Worm (Caenorhabditis elegans) whole organism, L2 larva: ENCODE measurements around the gene ins-8.

Experiments used
- C34F6.9 ChIP-seq: fragments of 150-350 bp; optimal IDR thresholded peaks from 2 replicates; lab custom pipeline; 2014; ENCODE audit warnings: missing biosample characterization, missing genetic modification characterization
- F13H6.1 ChIP-seq: sonication (generic microtip); optimal IDR thresholded peaks from 2 replicates; lab custom pipeline; 2016; ENCODE audit warnings: missing genetic modification characterization, missing compliant biosample characterization
- R02D3.7 ChIP-seq: fragments of 150-350 bp; optimal IDR thresholded peaks from 2 replicates; lab custom pipeline; 2014; ENCODE audit warnings: missing biosample characterization, missing genetic modification characterization
- Y55F3AM.14 ChIP-seq: fragments of 200-800 bp; sonication (Bioruptor generic); optimal IDR thresholded peaks from 2 replicates; lab custom pipeline; 2018; ENCODE audit warnings: mild to moderate bottlenecking, missing genetic modification characterization, missing compliant biosample characterization
- ZK546.5 ChIP-seq: sonication (generic microtip); optimal IDR thresholded peaks from 2 replicates; lab custom pipeline; 2017; ENCODE audit warnings: missing biosample characterization, missing genetic modification characterization
- aly-2 ChIP-seq: fragments of 150-350 bp; optimal IDR thresholded peaks from 2 replicates; lab custom pipeline; 2014; ENCODE audit warnings: missing biosample characterization, missing genetic modification characterization
- ama-1 ChIP-seq: fragments of 150-350 bp; optimal IDR thresholded peaks from 2 replicates; lab custom pipeline; 2018; ENCODE audit warnings: inconsistent platforms
- blmp-1 ChIP-seq: sonication (generic microtip); optimal IDR thresholded peaks from 2 replicates; lab custom pipeline; 2017; ENCODE audit warnings: missing genetic modification characterization, mild to moderate bottlenecking, missing compliant biosample characterization, antibody characterized with exemption, moderate library complexity; ENCODE audit not compliant: insufficient read depth
- ceh-16 ChIP-seq: fragments of 150-350 bp; optimal IDR thresholded peaks from 2 replicates; lab custom pipeline; 2014; ENCODE audit warnings: missing biosample characterization, missing genetic modification characterization
- ceh-82 ChIP-seq: fragments of 150-350 bp; optimal IDR thresholded peaks from 2 replicates; lab custom pipeline; 2014; ENCODE audit warnings: missing biosample characterization, missing genetic modification characterization
- crh-2 ChIP-seq: sonication (generic microtip); optimal IDR thresholded peaks from 2 replicates; lab custom pipeline; 2017; ENCODE audit warnings: missing biosample characterization, missing genetic modification characterization
- dmd-4 ChIP-seq: sonication (generic microtip); optimal IDR thresholded peaks from 2 replicates; lab custom pipeline; 2017; ENCODE audit warnings: missing biosample characterization, missing genetic modification characterization
- egl-27 ChIP-seq: sonication (generic microtip); optimal IDR thresholded peaks from 3 replicates; lab custom pipeline; 2017; ENCODE audit warnings: missing biosample characterization, missing genetic modification reagents, missing genetic modification characterization
- elt-3 ChIP-seq: sonication (generic microtip); optimal IDR thresholded peaks from 2 replicates; lab custom pipeline; 2017; ENCODE audit warnings: missing biosample characterization, missing genetic modification characterization
- fos-1 ChIP-seq: fragments of 150-350 bp; optimal IDR thresholded peaks from 2 replicates; lab custom pipeline; 2014; ENCODE audit warnings: missing biosample characterization, missing genetic modification characterization
- gmeb-1 ChIP-seq: fragments of 150-350 bp; optimal IDR thresholded peaks from 2 replicates; lab custom pipeline; 2014; ENCODE audit warnings: missing biosample characterization, missing genetic modification characterization
- lin-11 ChIP-seq: fragments of 150-350 bp; sonication (generic microtip); optimal IDR thresholded peaks from 2 replicates; lab custom pipeline; 2014; ENCODE audit warnings: missing biosample characterization, missing genetic modification characterization, inconsistent platforms, mixed read lengths
- lin-13 ChIP-seq: fragments of 150-350 bp; optimal IDR thresholded peaks from 2 replicates; lab custom pipeline; 2014; ENCODE audit warnings: missing biosample characterization, missing genetic modification reagents, missing genetic modification characterization
- lin-39 ChIP-seq: fragments of 150-350 bp; optimal IDR thresholded peaks from 2 replicates; lab custom pipeline; 2014; ENCODE audit warnings: missing biosample characterization, missing genetic modification reagents, missing genetic modification characterization
- lsy-2 ChIP-seq, 2 experiments: fragments of 150-350 bp in 1 of 2; sonication (generic microtip) in 1 of 2; optimal IDR thresholded peaks; 2 replicates each; lab custom pipeline; 2014 to 2017; ENCODE audit warnings: missing biosample characterization in 2 of 2, missing genetic modification characterization in 2 of 2
- mab-5 ChIP-seq: fragments of 150-350 bp; optimal IDR thresholded peaks from 2 replicates; lab custom pipeline; 2014; ENCODE audit warnings: missing biosample characterization, missing genetic modification characterization
- mbf-1 ChIP-seq: sonication (generic microtip); optimal IDR thresholded peaks from 2 replicates; lab custom pipeline; 2017; ENCODE audit warnings: missing biosample characterization, missing genetic modification characterization
- mdl-1 ChIP-seq, 2 experiments: fragments of 150-350 bp in 1 of 2; sonication (generic microtip) in 1 of 2; optimal IDR thresholded peaks; 2 replicates each; lab custom pipeline; 2017; ENCODE audit warnings: missing biosample characterization in 2 of 2, missing genetic modification characterization in 2 of 2
- nhr-11 ChIP-seq: fragments of 150-350 bp; optimal IDR thresholded peaks from 2 replicates; lab custom pipeline; 2014; ENCODE audit warnings: missing biosample characterization, missing genetic modification characterization
- nhr-12 ChIP-seq: fragments of 150-350 bp; optimal IDR thresholded peaks from 2 replicates; lab custom pipeline; 2014; ENCODE audit warnings: missing biosample characterization, missing genetic modification characterization
- nhr-129 ChIP-seq: fragments of 150-350 bp; optimal IDR thresholded peaks from 2 replicates; lab custom pipeline; 2014; ENCODE audit warnings: missing biosample characterization, missing genetic modification characterization
- nhr-21 ChIP-seq: fragments of 150-350 bp; optimal IDR thresholded peaks from 2 replicates; lab custom pipeline; 2014; ENCODE audit warnings: missing biosample characterization, missing genetic modification characterization
- nhr-23 ChIP-seq: fragments of 150-350 bp; optimal IDR thresholded peaks from 2 replicates; lab custom pipeline; 2014; ENCODE audit warnings: missing biosample characterization, missing genetic modification reagents, missing genetic modification characterization
- nhr-237 ChIP-seq: fragments of 150-350 bp; optimal IDR thresholded peaks from 2 replicates; lab custom pipeline; 2014; ENCODE audit warnings: missing biosample characterization, missing genetic modification characterization
- nhr-25 ChIP-seq: fragments of 150-350 bp; sonication (generic microtip); optimal IDR thresholded peaks from 3 replicates; lab custom pipeline; 2014; ENCODE audit warnings: missing biosample characterization, missing genetic modification characterization
- nhr-6 ChIP-seq: fragments of 150-350 bp; optimal IDR thresholded peaks from 2 replicates; lab custom pipeline; 2014; ENCODE audit warnings: missing biosample characterization, missing genetic modification characterization
- nhr-77 ChIP-seq: fragments of 150-350 bp; optimal IDR thresholded peaks from 2 replicates; lab custom pipeline; 2014; ENCODE audit warnings: missing biosample characterization, missing genetic modification characterization
- peb-1 ChIP-seq: fragments of 150-350 bp; optimal IDR thresholded peaks from 2 replicates; lab custom pipeline; 2014; ENCODE audit warnings: missing biosample characterization, missing genetic modification characterization
- sem-4 ChIP-seq: fragments of 150-350 bp; optimal IDR thresholded peaks from 2 replicates; lab custom pipeline; 2014; ENCODE audit warnings: missing biosample characterization, missing genetic modification reagents, missing genetic modification characterization
- skn-1 ChIP-seq: sonication (generic microtip); optimal IDR thresholded peaks from 2 replicates; lab custom pipeline; 2017; ENCODE audit warnings: missing biosample characterization, missing genetic modification characterization
- sma-3 ChIP-seq: sonication (generic microtip); optimal IDR thresholded peaks from 2 replicates; lab custom pipeline; 2016; ENCODE audit warnings: missing genetic modification reagents, missing genetic modification characterization, missing compliant biosample characterization
- sma-9 ChIP-seq, 2 experiments: fragments of 150-350 bp in 1 of 2; sonication (generic microtip) in 1 of 2; optimal IDR thresholded peaks; 2 replicates each; lab custom pipeline; 2014 to 2016; ENCODE audit warnings: missing genetic modification characterization in 2 of 2, mild to moderate bottlenecking in 1 of 2, missing biosample characterization in 1 of 2, missing compliant biosample characterization in 1 of 2, missing genetic modification reagents in 1 of 2, moderate library complexity in 1 of 2
- snpc-4 ChIP-seq: fragments of 150-350 bp; optimal IDR thresholded peaks from 2 replicates; lab custom pipeline; 2014; ENCODE audit warnings: missing biosample characterization, missing genetic modification characterization
- unc-39 ChIP-seq: fragments of 150-350 bp; optimal IDR thresholded peaks from 2 replicates; lab custom pipeline; 2014; ENCODE audit warnings: missing biosample characterization, missing genetic modification characterization
- unc-55 ChIP-seq: fragments of 150-350 bp; sonication (generic microtip); optimal IDR thresholded peaks from 3 replicates; lab custom pipeline; 2014; ENCODE audit warnings: missing biosample characterization, missing genetic modification reagents, missing genetic modification characterization
- unc-62 ChIP-seq: fragments of 150-350 bp; optimal IDR thresholded peaks from 2 replicates; lab custom pipeline; 2014; ENCODE audit warnings: missing biosample characterization, missing genetic modification reagents, missing genetic modification characterization
- zag-1 ChIP-seq: fragments of 150-350 bp; optimal IDR thresholded peaks from 2 replicates; lab custom pipeline; 2014; ENCODE audit warnings: missing biosample characterization, missing genetic modification characterization
- ztf-1 ChIP-seq: fragments of 200-800 bp; sonication (Bioruptor generic); conservative IDR thresholded peaks from 2 replicates; pipeline ENCODE4 v1.3.6; 2022; ENCODE audit warnings: missing genetic modification characterization, missing compliant biosample characterization
- ztf-4 ChIP-seq: fragments of 150-350 bp; optimal IDR thresholded peaks from 2 replicates; lab custom pipeline; 2014; ENCODE audit warnings: missing biosample characterization, missing genetic modification characterization

The ins-8 gene

ce11 chrIV:9718396-9718795 is 37.7 kb upstream of the ins-8 start (continued):
- TF ChIP-seq fos-1 (tag; lab: Kevin White, UChicago) = peak; percentile 92
- peak; percentile 66 for TF ChIP-seq nhr-25 (tag; lab: Kevin White, UChicago)

- peak; percentile 6 for TF ChIP-seq sma-9 (GFP tag; optimal IDR thresholded peaks at IDR 0.05; lab: Kevin White, UChicago)
- TF ChIP-seq sma-9 (tag; optimal IDR thresholded peaks at IDR 0.05; lab: Kevin White, UChicago) = no peak
- TF ChIP-seq nhr-25 (tag; lab: Kevin White, UChicago) = no peak
- no peak for TF ChIP-seq zag-1 (tag; lab: Kevin White, UChicago)
- TF ChIP-seq egl-27 (tag; lab: Kevin White, UChicago) = no peak
- no peak for TF ChIP-seq sma-3 (GFP tag; lab: Kevin White, UChicago)
- no peak for TF ChIP-seq ama-1 (lab: Kevin White, UChicago)
- no peak for TF ChIP-seq blmp-1 (tag; lab: Kevin White, UChicago)
- TF ChIP-seq nhr-129 (tag; lab: Kevin White, UChicago) = peak; percentile 98
- TF ChIP-seq nhr-12 (tag; lab: Kevin White, UChicago) = no peak
- no peak for TF ChIP-seq C34F6.9 (tag; lab: Kevin White, UChicago)
Observed at ce11 chrIV:9717844-9718243, 37.1 kb upstream of the ins-8 start.

ce11 chrIV:9716490-9716889 is 35.7 kb upstream of the ins-8 start:
- TF ChIP-seq dmd-4 (tag; lab: Kevin White, UChicago) = no peak
- peak; percentile 31 for TF ChIP-seq nhr-129 (tag; lab: Kevin White, UChicago)
- TF ChIP-seq ceh-82 (tag; lab: Kevin White, UChicago) = no peak
- TF ChIP-seq unc-55 (GFP tag; lab: Kevin White, UChicago) = no peak
- TF ChIP-seq lin-13 (GFP tag; lab: Kevin White, UChicago) = no peak
- peak; percentile 16 for TF ChIP-seq C34F6.9 (tag; lab: Kevin White, UChicago)
- peak; percentile 93 for TF ChIP-seq blmp-1 (tag; lab: Kevin White, UChicago)
- TF ChIP-seq sem-4 (tag; lab: Kevin White, UChicago) = no peak
- no peak for TF ChIP-seq unc-39 (tag; lab: Kevin White, UChicago)
- TF ChIP-seq nhr-6 = no peak
- no peak for TF ChIP-seq F13H6.1
- TF ChIP-seq nhr-237 = no peak
- no peak for TF ChIP-seq unc-62
- TF ChIP-seq ztf-4 = no peak
- TF ChIP-seq lin-39 (tag; lab: Kevin White, UChicago) = no peak
- no peak for TF ChIP-seq nhr-77 (tag; lab: Kevin White, UChicago)
- TF ChIP-seq aly-2 (tag; lab: Kevin White, UChicago) = no peak
- no peak for TF ChIP-seq egl-27 (tag; lab: Kevin White, UChicago)
- no peak for TF ChIP-seq ceh-16 (tag; lab: Kevin White, UChicago)
- no peak for TF ChIP-seq nhr-12 (tag; lab: Kevin White, UChicago)
- no peak for TF ChIP-seq peb-1 (tag; lab: Kevin White, UChicago)
- no peak for TF ChIP-seq Y55F3AM.14 (GFP tag; lab: Kevin White, UChicago)
- no peak for TF ChIP-seq ZK546.5
- TF ChIP-seq nhr-25 (tag; lab: Kevin White, UChicago) = peak; percentile 63
- TF ChIP-seq mab-5 (tag; lab: Kevin White, UChicago) = no peak
- TF ChIP-seq ama-1 (lab: Kevin White, UChicago) = no peak
- TF ChIP-seq elt-3 (tag; lab: Kevin White, UChicago) = no peak
- TF ChIP-seq sma-3 (GFP tag; lab: Kevin White, UChicago) = peak; percentile 24
- TF ChIP-seq crh-2 (tag; lab: Kevin White, UChicago) = peak; percentile 69
- no peak for TF ChIP-seq mbf-1
- peak; percentile 21 for TF ChIP-seq nhr-21 (tag; lab: Kevin White, UChicago)
- TF ChIP-seq snpc-4 (tag; lab: Kevin White, UChicago) = peak; percentile 7
- TF ChIP-seq lin-11 (tag; lab: Kevin White, UChicago) = no peak
- peak; percentile 92 for TF ChIP-seq fos-1 (tag; lab: Kevin White, UChicago)
- no peak for TF ChIP-seq sma-9 (GFP tag; optimal IDR thresholded peaks at IDR 0.05; lab: Kevin White, UChicago)
- TF ChIP-seq sma-9 (tag; optimal IDR thresholded peaks at IDR 0.05; lab: Kevin White, UChicago) = no peak
- TF ChIP-seq lsy-2 (tag; optimal IDR thresholded peaks at IDR 0.05; lab: Kevin White, UChicago) = peak in 1 of 2 experiments; percentile 15
- no peak for TF ChIP-seq nhr-23 (tag; lab: Kevin White, UChicago)
- no peak for TF ChIP-seq mdl-1 (tag; optimal IDR thresholded peaks at IDR 0.05; lab: Kevin White, UChicago)
- peak; percentile 40 for TF ChIP-seq skn-1 (tag; lab: Kevin White, UChicago)
- no peak for TF ChIP-seq nhr-11 (tag; lab: Kevin White, UChicago)
- TF ChIP-seq R02D3.7 (tag; lab: Kevin White, UChicago) = no peak
- no peak for TF ChIP-seq gmeb-1 (tag; lab: Kevin White, UChicago)
- TF ChIP-seq ztf-1 (GFP tag; lab: Robert Waterston, UW) = no peak
